Fruit fly (Drosophila melanogaster) whole organism, embryonic: ENCODE data around the gene PIG-L.

Source experiments
- CG10147 ChIP-seq: fragments of 200-800 bp; sonication (Bioruptor generic); optimal IDR thresholded peaks from 2 replicates; lab custom pipeline; 2019; ENCODE audit warnings: missing biosample characterization, mild to moderate bottlenecking, missing genetic modification characterization, moderate library complexity
- CG12071 ChIP-seq: fragments of 200-800 bp; sonication (Bioruptor generic); optimal IDR thresholded peaks from 3 replicates; lab custom pipeline; 2018; ENCODE audit warnings: missing biosample characterization, mild to moderate bottlenecking, missing genetic modification characterization
- CG1233 ChIP-seq: fragments of 200-800 bp; sonication (Bioruptor generic); optimal IDR thresholded peaks from 4 replicates; lab custom pipeline; 2018; ENCODE audit warnings: missing biosample characterization, mild to moderate bottlenecking, missing genetic modification characterization
- CG16815 ChIP-seq: fragments of 200-800 bp; sonication (Bioruptor generic); optimal IDR thresholded peaks from 3 replicates; lab custom pipeline; 2017; ENCODE audit warnings: missing biosample characterization, mild to moderate bottlenecking, missing genetic modification characterization
- CG17912 ChIP-seq: fragments of 200-800 bp; sonication (Bioruptor generic); optimal IDR thresholded peaks from 2 replicates; lab custom pipeline; 2018; ENCODE audit warnings: missing biosample characterization, mild to moderate bottlenecking, missing genetic modification characterization
- CG18011 ChIP-seq: fragments of 200-800 bp; sonication (Bioruptor generic); optimal IDR thresholded peaks from 2 replicates; lab custom pipeline; 2017; ENCODE audit warnings: missing biosample characterization, missing genetic modification characterization, mild to moderate bottlenecking, moderate library complexity, missing genotype
- CG18599 ChIP-seq: fragments of 200-800 bp; sonication (Bioruptor generic); optimal IDR thresholded peaks from 3 replicates; lab custom pipeline; 2017; ENCODE audit warnings: missing biosample characterization, missing genetic modification characterization, mild to moderate bottlenecking, moderate library complexity, missing genetic modification reagents
- CG30020 ChIP-seq: fragments of 200-800 bp; optimal IDR thresholded peaks from 2 replicates; lab custom pipeline; 2019; ENCODE audit warnings: missing biosample characterization, mild to moderate bottlenecking, missing genetic modification characterization, moderate library complexity
- CG42726 ChIP-seq: fragments of 200-800 bp; sonication (Bioruptor generic); IDR thresholded peaks from 2 replicates; pipeline ENCODE4 v1.3.6; 2022; ENCODE audit warnings: missing biosample characterization, missing genetic modification characterization; ENCODE audit not compliant: partially characterized antibody
- CG4617 ChIP-seq: fragments of 200-800 bp; sonication (Bioruptor generic); optimal IDR thresholded peaks from 3 replicates; lab custom pipeline; 2016; ENCODE audit warnings: missing biosample characterization, missing genetic modification characterization, borderline replicate concordance
- CG4854 ChIP-seq: fragments of 200-800 bp; sonication (Bioruptor generic); optimal IDR thresholded peaks from 2 replicates; lab custom pipeline; 2016; ENCODE audit warnings: missing biosample characterization, missing genetic modification characterization, inconsistent platforms
- CG5245 ChIP-seq: fragments of 200-800 bp; sonication (Bioruptor generic); optimal IDR thresholded peaks from 3 replicates; lab custom pipeline; 2016; ENCODE audit warnings: missing biosample characterization, missing genetic modification characterization
- CG9727 ChIP-seq: fragments of 200-800 bp; sonication (Bioruptor generic); optimal IDR thresholded peaks from 3 replicates; lab custom pipeline; 2017; ENCODE audit warnings: missing biosample characterization, mild to moderate bottlenecking, missing genetic modification characterization
- Doc2 ChIP-seq: fragments of 200-800 bp; sonication (Bioruptor generic); IDR thresholded peaks from 2 replicates; pipeline ENCODE4 v1.3.6; 2022; ENCODE audit warnings: missing biosample characterization, missing genetic modification characterization
- Ets65A ChIP-seq: fragments of 200-800 bp; sonication (Bioruptor generic); peaks from one replicate; lab custom pipeline; 2016; ENCODE audit warnings: missing biosample characterization, missing genetic modification characterization
- Fer2 ChIP-seq: fragments of 200-800 bp; sonication (Bioruptor generic); optimal IDR thresholded peaks from 2 replicates; lab custom pipeline; 2018; ENCODE audit warnings: missing biosample characterization, mild to moderate bottlenecking, missing genetic modification characterization, moderate library complexity
- Gsc ChIP-seq: fragments of 200-800 bp; sonication (Bioruptor generic); IDR thresholded peaks from 2 replicates; pipeline ENCODE4 v1.3.6; 2022; ENCODE audit warnings: missing biosample characterization, missing genetic modification characterization
- MTF-1 ChIP-seq: fragments of 200-800 bp; sonication (Bioruptor generic); optimal IDR thresholded peaks from 2 replicates; lab custom pipeline; 2018; ENCODE audit warnings: missing biosample characterization, mild to moderate bottlenecking, missing genetic modification characterization, borderline replicate concordance
- Meics ChIP-seq: fragments of 200-800 bp; sonication (Bioruptor generic); optimal IDR thresholded peaks from 2 replicates; lab custom pipeline; 2017; ENCODE audit warnings: missing biosample characterization, mild to moderate bottlenecking, missing genetic modification characterization
- NFAT ChIP-seq: fragments of 200-800 bp; sonication (Bioruptor generic); IDR thresholded peaks from 2 replicates; pipeline ENCODE4 v1.3.6; 2022; ENCODE audit warnings: missing biosample characterization, missing genetic modification characterization
- NK7.1 ChIP-seq: fragments of 200-800 bp; sonication (Bioruptor generic); optimal IDR thresholded peaks from 3 replicates; lab custom pipeline; 2016; ENCODE audit warnings: missing biosample characterization, missing genetic modification characterization
- Nf-YC ChIP-seq: fragments of 200-800 bp; optimal IDR thresholded peaks from 3 replicates; lab custom pipeline; 2019; ENCODE audit warnings: missing biosample characterization, mild to moderate bottlenecking, missing genetic modification characterization, moderate library complexity
- Oaz ChIP-seq: fragments of 200-800 bp; sonication (Bioruptor generic); IDR thresholded peaks from 2 replicates; pipeline ENCODE4 v1.3.6; 2022; ENCODE audit warnings: missing biosample characterization, missing genetic modification characterization
- Poxn ChIP-seq: fragments of 200-800 bp; sonication (Bioruptor generic); IDR thresholded peaks from 2 replicates; pipeline ENCODE4 v1.3.6; 2022; ENCODE audit warnings: missing biosample characterization, missing genetic modification characterization
- Vsx1 ChIP-seq: fragments of 200-800 bp; sonication (Bioruptor generic); optimal IDR thresholded peaks from 2 replicates; lab custom pipeline; 2017; ENCODE audit warnings: missing biosample characterization, mild to moderate bottlenecking, missing genetic modification characterization, missing genetic modification reagents
- al ChIP-seq: fragments of 200-800 bp; sonication (Bioruptor generic); IDR thresholded peaks from 2 replicates; pipeline ENCODE4 v1.3.6; 2022; ENCODE audit warnings: missing biosample characterization, missing genetic modification characterization
- ash1 ChIP-seq: fragments of 200-800 bp; sonication (Bioruptor generic); optimal IDR thresholded peaks from 2 replicates; lab custom pipeline; 2018; ENCODE audit warnings: missing biosample characterization, mild to moderate bottlenecking, missing genetic modification characterization
- ato ChIP-seq: fragments of 200-800 bp; sonication (Bioruptor generic); IDR thresholded peaks from 2 replicates; pipeline ENCODE4 v1.3.6; 2022; ENCODE audit warnings: missing biosample characterization, missing genetic modification characterization; ENCODE audit not compliant: partially characterized antibody
- bab2 ChIP-seq: fragments of 200-800 bp; sonication (Bioruptor generic); optimal IDR thresholded peaks from 2 replicates; lab custom pipeline; 2016; ENCODE audit warnings: missing biosample characterization, missing genetic modification characterization
- cad ChIP-seq: fragments of >200 bp; optimal IDR thresholded peaks from 2 replicates; lab custom pipeline; 2017; ENCODE audit warnings: missing biosample characterization, missing genetic modification characterization
- crc ChIP-seq: fragments of 200-800 bp; sonication (Bioruptor generic); optimal IDR thresholded peaks from 2 replicates; lab custom pipeline; 2016; ENCODE audit warnings: missing biosample characterization, missing genetic modification characterization
- dm ChIP-seq: fragments of 200-800 bp; sonication (Bioruptor generic); optimal IDR thresholded peaks from 3 replicates; lab custom pipeline; 2016; ENCODE audit warnings: missing biosample characterization, missing genetic modification characterization
- gcm ChIP-seq: fragments of 200-800 bp; sonication (Bioruptor generic); optimal IDR thresholded peaks from 2 replicates; lab custom pipeline; 2019; ENCODE audit warnings: missing biosample characterization, mild to moderate bottlenecking, missing genetic modification characterization, moderate library complexity
- gem ChIP-seq: fragments of 200-800 bp; sonication (Bioruptor generic); optimal IDR thresholded peaks from 2 replicates; lab custom pipeline; 2019; ENCODE audit warnings: missing biosample characterization, mild to moderate bottlenecking, missing genetic modification characterization, moderate library complexity
- h ChIP-seq: fragments of >200 bp; optimal IDR thresholded peaks from 2 replicates; lab custom pipeline; 2017
- ham ChIP-seq: fragments of 200-800 bp; sonication (Bioruptor generic); IDR thresholded peaks from 2 replicates; pipeline ENCODE4 v1.3.6; 2022; ENCODE audit warnings: missing biosample characterization, missing genetic modification characterization
- her ChIP-seq: fragments of 200-800 bp; sonication (Bioruptor generic); optimal IDR thresholded peaks from 2 replicates; lab custom pipeline; 2016; ENCODE audit warnings: missing biosample characterization, missing genetic modification characterization
- jumu ChIP-seq: fragments of 200-800 bp; sonication (Bioruptor generic); optimal IDR thresholded peaks from 3 replicates; lab custom pipeline; 2016; ENCODE audit warnings: missing biosample characterization, missing genetic modification characterization
- lab ChIP-seq: fragments of 200-800 bp; sonication (Bioruptor generic); optimal IDR thresholded peaks from 3 replicates; lab custom pipeline; 2017; ENCODE audit warnings: missing biosample characterization, missing genetic modification characterization, mild to moderate bottlenecking, moderate library complexity, missing genetic modification reagents
- nmo ChIP-seq: fragments of 200-800 bp; sonication (Bioruptor generic); optimal IDR thresholded peaks from 2 replicates; lab custom pipeline; 2018; ENCODE audit warnings: missing biosample characterization, mild to moderate bottlenecking, missing genetic modification characterization, moderate library complexity
- oc ChIP-seq: fragments of 200-800 bp; sonication (Bioruptor generic); optimal IDR thresholded peaks from 2 replicates; lab custom pipeline; 2018; ENCODE audit warnings: missing biosample characterization, mild to moderate bottlenecking, missing genetic modification characterization, moderate library complexity
- onecut ChIP-seq: fragments of 200-800 bp; sonication (Bioruptor generic); IDR thresholded peaks from 2 replicates; pipeline ENCODE4 v1.3.6; 2022; ENCODE audit warnings: missing biosample characterization, missing genetic modification characterization
- org-1 ChIP-seq: fragments of 200-800 bp; sonication (Bioruptor generic); optimal IDR thresholded peaks from 2 replicates; lab custom pipeline; 2017; ENCODE audit warnings: missing biosample characterization, missing genetic modification characterization
- pan ChIP-seq, 4 experiments: fragments of >200 bp in 3 of 4; fragments of 200-800 bp in 1 of 4; sonication (Bioruptor generic) in 1 of 4; optimal IDR thresholded peaks in 3 of 4; IDR thresholded peaks in 1 of 4; 2 replicates each; pipeline versions ENCODE4 v1.3.6 to Lab custom; 2017 to 2022; ENCODE audit warnings: missing biosample characterization in 2 of 4, missing genetic modification characterization in 2 of 4, mixed read lengths in 1 of 4
- run ChIP-seq: fragments of 200-800 bp; sonication (Bioruptor generic); optimal IDR thresholded peaks from 3 replicates; lab custom pipeline; 2018; ENCODE audit warnings: missing biosample characterization, mild to moderate bottlenecking, missing genetic modification characterization
- scrt ChIP-seq: fragments of 200-800 bp; sonication (Bioruptor generic); optimal IDR thresholded peaks from 2 replicates; lab custom pipeline; 2018; ENCODE audit warnings: missing biosample characterization, mild to moderate bottlenecking, missing genetic modification characterization, moderate library complexity
- usp ChIP-seq: fragments of >200 bp; optimal IDR thresholded peaks from 2 replicates; lab custom pipeline; 2017; ENCODE audit warnings: missing biosample characterization, missing genetic modification characterization
- wdn ChIP-seq: fragments of 200-800 bp; sonication (Bioruptor generic); IDR thresholded peaks from 2 replicates; pipeline ENCODE4 v1.3.6; 2022; ENCODE audit warnings: missing biosample characterization, missing genetic modification characterization
- wek ChIP-seq: fragments of 200-800 bp; sonication (Bioruptor generic); optimal IDR thresholded peaks from 3 replicates; lab custom pipeline; 2018; ENCODE audit warnings: missing biosample characterization, mild to moderate bottlenecking, missing genetic modification characterization, moderate library complexity

Gene PIG-L

dm6 chr3R:20021152-20021769 lies at the start of gene PIG-L, which contains the start of gene psidin (continued):
- TF ChIP-seq pan (optimal IDR thresholded peaks at IDR 0.05; lab: Kevin White, UChicago) (no peak), pan (GFP tag; optimal IDR thresholded peaks at IDR 0.05 in 1 of 2, IDR thresholded peaks at IDR 0.05 in 1 of 2) (peak in 1 of 2 experiments; percentile 45), CG5245 (GFP tag; lab: Kevin White, UChicago) (peak; percentile 41), gem (tag; lab: Kevin White, UChicago) (peak; percentile 93), cad (GFP tag; lab: Kevin White, UChicago) (no peak), oc (no peak), CG30020 (tag; lab: Kevin White, UChicago) (peak; percentile 73), MTF-1 (no peak), h (lab: Kevin White, UChicago) (no peak), ato (peak; percentile 81), CG12071 (GFP tag; lab: Kevin White, UChicago) (no peak), Nf-YC (tag; lab: Kevin White, UChicago) (peak; percentile 82), CG18599 (peak; percentile 64), crc (peak; percentile 30), bab2 (peak; percentile 90), lab (no peak), Ets65A (GFP tag; lab: Kevin White, UChicago) (peak; percentile 98), jumu (GFP tag; lab: Kevin White, UChicago) (peak; percentile 57), gcm (peak; percentile 82), Doc2 (no peak), CG1233 (GFP tag; lab: Kevin White, UChicago) (peak; percentile 69), scrt (GFP tag; lab: Kevin White, UChicago) (no peak), onecut (GFP tag; lab: Robert Waterston, UW) (peak; percentile 43; the same call in 1 of the 2 replicates), NFAT (GFP tag; lab: Robert Waterston, UW) (peak; percentile 60), al (GFP tag; lab: Robert Waterston, UW) (peak; percentile 56), ash1 (GFP tag; lab: Kevin White, UChicago) (no peak), dm (peak; percentile 69), wdn (peak; percentile 25; the same call in 1 of the 2 replicates), her (GFP tag; lab: Kevin White, UChicago) (peak; percentile 60), run (tag; lab: Kevin White, UChicago) (peak; percentile 56), CG4617 (GFP tag; lab: Kevin White, UChicago) (peak; percentile 61), CG17912 (GFP tag; lab: Kevin White, UChicago) (no peak), nmo (GFP tag; lab: Kevin White, UChicago) (peak; percentile 93), CG10147 (GFP tag; lab: Kevin White, UChicago) (no peak), CG9727 (GFP tag; lab: Kevin White, UChicago) (peak; percentile 82), ham (no peak), NK7.1 (GFP tag; lab: Kevin White, UChicago) (peak; percentile 52), CG42726 (GFP tag; lab: Robert Waterston, UW) (peak; percentile 85), Vsx1 (peak; percentile 69), Poxn (no peak), usp (GFP tag; lab: Kevin White, UChicago) (no peak), CG18011 (peak; percentile 2), CG4854 (GFP tag; lab: Kevin White, UChicago) (peak; percentile 78), Gsc (0 out of 2 replicates have a peak, but pooled peaks have one; percentile 34), Oaz (peak; percentile 51; the same call in 1 of the 2 replicates), Fer2 (tag; lab: Kevin White, UChicago) (peak; percentile 41), CG16815 (GFP tag; lab: Kevin White, UChicago) (peak; percentile 75), Meics (peak; percentile 75), wek (GFP tag; lab: Kevin White, UChicago) (peak; percentile 93), org-1 (GFP tag; lab: Kevin White, UChicago) (peak; percentile 58)
